Worm (Caenorhabditis elegans) whole organism, L2 larva: Measurements from ENCODE around the gene JC8.4.

ENCODE experiments used
- F13H6.1 ChIP-seq: sonication (generic microtip); optimal IDR thresholded peaks from 2 replicates; lab custom pipeline; 2016; ENCODE audit warnings: missing genetic modification characterization, missing compliant biosample characterization
- ceh-82 ChIP-seq: fragments of 150-350 bp; optimal IDR thresholded peaks from 2 replicates; lab custom pipeline; 2014; ENCODE audit warnings: missing biosample characterization, missing genetic modification characterization
- egl-27 ChIP-seq: sonication (generic microtip); optimal IDR thresholded peaks from 3 replicates; lab custom pipeline; 2017; ENCODE audit warnings: missing biosample characterization, missing genetic modification reagents, missing genetic modification characterization
- elt-1 ChIP-seq: fragments of 150-350 bp; optimal IDR thresholded peaks from 2 replicates; lab custom pipeline; 2014; ENCODE audit warnings: missing biosample characterization, missing genetic modification characterization
- mdl-1 ChIP-seq, 2 experiments: fragments of 150-350 bp in 1 of 2; sonication (generic microtip) in 1 of 2; optimal IDR thresholded peaks; 2 replicates each; lab custom pipeline; 2017; ENCODE audit warnings: missing biosample characterization in 2 of 2, missing genetic modification characterization in 2 of 2
- nhr-237 ChIP-seq: fragments of 150-350 bp; optimal IDR thresholded peaks from 2 replicates; lab custom pipeline; 2014; ENCODE audit warnings: missing biosample characterization, missing genetic modification characterization
- nhr-25 ChIP-seq: fragments of 150-350 bp; sonication (generic microtip); optimal IDR thresholded peaks from 3 replicates; lab custom pipeline; 2014; ENCODE audit warnings: missing biosample characterization, missing genetic modification characterization
- nhr-6 ChIP-seq: fragments of 150-350 bp; optimal IDR thresholded peaks from 2 replicates; lab custom pipeline; 2014; ENCODE audit warnings: missing biosample characterization, missing genetic modification characterization
- unc-39 ChIP-seq: fragments of 150-350 bp; optimal IDR thresholded peaks from 2 replicates; lab custom pipeline; 2014; ENCODE audit warnings: missing biosample characterization, missing genetic modification characterization
- unc-62 ChIP-seq: fragments of 150-350 bp; optimal IDR thresholded peaks from 2 replicates; lab custom pipeline; 2014; ENCODE audit warnings: missing biosample characterization, missing genetic modification reagents, missing genetic modification characterization
- zag-1 ChIP-seq: fragments of 150-350 bp; optimal IDR thresholded peaks from 2 replicates; lab custom pipeline; 2014; ENCODE audit warnings: missing biosample characterization, missing genetic modification characterization
- ztf-11 ChIP-seq: sonication (generic microtip); optimal IDR thresholded peaks from 2 replicates; lab custom pipeline; 2017; ENCODE audit warnings: missing biosample characterization, missing genetic modification characterization
- ztf-4 ChIP-seq: fragments of 150-350 bp; optimal IDR thresholded peaks from 2 replicates; lab custom pipeline; 2014; ENCODE audit warnings: missing biosample characterization, missing genetic modification characterization

- TF ChIP-seq zag-1 (tag; lab: Kevin White, UChicago) (no peak), ztf-4 (tag; lab: Kevin White, UChicago) (no peak), nhr-25 (no peak), nhr-237 (no peak), unc-39 (tag; lab: Kevin White, UChicago) (no peak), mdl-1 (tag; optimal IDR thresholded peaks at IDR 0.05; lab: Kevin White, UChicago) (no peak), ceh-82 (no peak), ztf-11 (no peak), unc-62 (no peak), elt-1 (tag; lab: Kevin White, UChicago) (no peak), F13H6.1 (tag; lab: Kevin White, UChicago) (no peak), egl-27 (tag; lab: Kevin White, UChicago) (no peak), nhr-6 (tag; lab: Kevin White, UChicago) (no peak)
Observed at ce11 chrIV:13220594-13220993, 22.9 kb upstream of the JC8.4 start.
